Fruit fly (Drosophila melanogaster): ENCODE results near the gene CG7985.

CG7985 gene

dm6 chr3R:18242089-18242955 is 42.7 kb downstream of the CG7985 start, which contains the start of the genes CG7156 and 14-3-3epsilon (continued):
- peak; percentile 42 to 52 for TF ChIP-seq ss (GFP tag; optimal IDR thresholded peaks at IDR 0.05)
- TF ChIP-seq CG8319 (GFP tag; optimal IDR thresholded peaks at IDR 0.05), result no peak
- TF ChIP-seq spab (GFP tag; optimal IDR thresholded peaks at IDR 0.05), result no peak
- TF ChIP-seq net (GFP tag; optimal IDR thresholded peaks at IDR 0.05), result no peak
- 0 out of 3 replicates have a peak, but pooled peaks have one; percentile 31 for TF ChIP-seq CG6163 (GFP tag; IDR thresholded peaks at IDR 0.05)
- no peak for TF ChIP-seq dsx (GFP tag; optimal IDR thresholded peaks at IDR 0.05; ENCODE audit: poor library complexity, severe bottlenecking)
- TF ChIP-seq CG10669 (GFP tag; optimal IDR thresholded peaks at IDR 0.05), result no peak
- TF ChIP-seq fkh (GFP tag; optimal IDR thresholded peaks at IDR 0.05), result no peak
- TF ChIP-seq cyc (GFP tag; optimal IDR thresholded peaks at IDR 0.05), result peak; percentile 3
- no peak for TF ChIP-seq Sox102F (GFP tag; optimal IDR thresholded peaks at IDR 0.05)
- TF ChIP-seq Eip78C (GFP tag), result peak; percentile 77
- no peak for TF ChIP-seq vri (GFP tag; optimal IDR thresholded peaks at IDR 0.05)
- peak; percentile 32 for TF ChIP-seq CG3919 (GFP tag; optimal IDR thresholded peaks at IDR 0.05)
- TF ChIP-seq Hr4 (GFP tag; optimal IDR thresholded peaks at IDR 0.05), result no peak
- no peak for TF ChIP-seq Eip93F (GFP tag; optimal IDR thresholded peaks at IDR 0.05)
- TF ChIP-seq CG3032 (tag; optimal IDR thresholded peaks at IDR 0.05), result no peak
- peak; percentile 23 for TF ChIP-seq Eip75B (GFP tag; optimal IDR thresholded peaks at IDR 0.05)
- TF ChIP-seq Sox14 (GFP tag; optimal IDR thresholded peaks at IDR 0.05), result no peak
- peak; percentile 56 for TF ChIP-seq CG9139 (GFP tag; optimal IDR thresholded peaks at IDR 0.05)
- TF ChIP-seq CG10631 (GFP tag; optimal IDR thresholded peaks at IDR 0.05), result peak; percentile 5
- TF ChIP-seq fd59A (GFP tag; optimal IDR thresholded peaks at IDR 0.05), result no peak
- peak; percentile 18 for TF ChIP-seq CG8632 (GFP tag; optimal IDR thresholded peaks at IDR 0.05)
- TF ChIP-seq CG6854 (GFP tag; optimal IDR thresholded peaks at IDR 0.05), result peak; percentile 65
- TF ChIP-seq CG1621 (tag; optimal IDR thresholded peaks at IDR 0.05), result no peak
- TF ChIP-seq Hr38 (GFP tag; optimal IDR thresholded peaks at IDR 0.05), result no peak
- TF ChIP-seq Blimp-1 (GFP tag; optimal IDR thresholded peaks at IDR 0.05), result peak; percentile 10
- no peak for TF ChIP-seq CG6276 (GFP tag; optimal IDR thresholded peaks at IDR 0.05)
- peak; percentile 64 for TF ChIP-seq esn (GFP tag; optimal IDR thresholded peaks at IDR 0.05)
- TF ChIP-seq Gug (GFP tag; IDR thresholded peaks at IDR 0.05), result no peak

- TF ChIP-seq CG3919 (GFP tag; optimal IDR thresholded peaks at IDR 0.05), result no peak
- TF ChIP-seq CG32006 (GFP tag; optimal IDR thresholded peaks at IDR 0.05), result no peak
- TF ChIP-seq Eip93F (GFP tag; optimal IDR thresholded peaks at IDR 0.05), result no peak
- TF ChIP-seq dsx (GFP tag; optimal IDR thresholded peaks at IDR 0.05; ENCODE audit: poor library complexity, severe bottlenecking), result no peak
- no peak for TF ChIP-seq lz (GFP tag; optimal IDR thresholded peaks at IDR 0.05)
- TF ChIP-seq eg (GFP tag; IDR thresholded peaks at IDR 0.05), result 0 out of 3 replicates have a peak, but pooled peaks have one; percentile 5
- TF ChIP-seq CG6163 (GFP tag; IDR thresholded peaks at IDR 0.05), result peak; percentile 15; the same call in 1 of the 3 replicates
- TF ChIP-seq Eip78C (GFP tag), result peak; percentile 2
These were observed 43.3 kb downstream of the CG7985 start for dm6 chr3R:18243000-18243399.

dm6 chr3R:18243718-18244170 is 44.1 kb downstream of the CG7985 start:
- TF ChIP-seq fkh (GFP tag; optimal IDR thresholded peaks at IDR 0.05) (no peak), pdm3 (GFP tag; optimal IDR thresholded peaks at IDR 0.05) (peak; percentile 40), CG1621 (tag; optimal IDR thresholded peaks at IDR 0.05) (no peak), ss (GFP tag; optimal IDR thresholded peaks at IDR 0.05) (no peak), CG8632 (GFP tag; optimal IDR thresholded peaks at IDR 0.05) (peak; percentile 32), CG32006 (GFP tag; optimal IDR thresholded peaks at IDR 0.05) (no peak), CG6792 (GFP tag; optimal IDR thresholded peaks at IDR 0.05) (no peak), Sox14 (GFP tag; optimal IDR thresholded peaks at IDR 0.05) (no peak), CG7368 (GFP tag; optimal IDR thresholded peaks at IDR 0.05) (peak; percentile 31), CG34406 (GFP tag; optimal IDR thresholded peaks at IDR 0.05) (peak; percentile 10), esn (GFP tag; optimal IDR thresholded peaks at IDR 0.05) (peak; percentile 44), Eip78C (GFP tag) (peak; percentile 54), salr (GFP tag; optimal IDR thresholded peaks at IDR 0.05) (no peak), Ets96B (tag; optimal IDR thresholded peaks at IDR 0.05) (peak; percentile 10), Sox102F (GFP tag; optimal IDR thresholded peaks at IDR 0.05) (peak; percentile 29), svp (GFP tag) (no peak), CG6276 (GFP tag; optimal IDR thresholded peaks at IDR 0.05) (peak; percentile 15), Eip93F (GFP tag; optimal IDR thresholded peaks at IDR 0.05) (no peak), achi (GFP tag; optimal IDR thresholded peaks at IDR 0.05) (peak; percentile 56), Gug (GFP tag; IDR thresholded peaks at IDR 0.05) (0 out of 2 replicates have a peak, but pooled peaks have one; percentile 35), Hr38 (GFP tag; optimal IDR thresholded peaks at IDR 0.05) (no peak), dsx (GFP tag; optimal IDR thresholded peaks at IDR 0.05; ENCODE audit: poor library complexity, severe bottlenecking) (no peak), fd85E (GFP tag; optimal IDR thresholded peaks at IDR 0.05) (no peak), OdsH (GFP tag; optimal IDR thresholded peaks at IDR 0.05) (peak; percentile 41), net (GFP tag; optimal IDR thresholded peaks at IDR 0.05) (no peak), CG8319 (GFP tag; optimal IDR thresholded peaks at IDR 0.05) (no peak), Eip75B (GFP tag; optimal IDR thresholded peaks at IDR 0.05) (peak; percentile 14), Hr39 (GFP tag; optimal IDR thresholded peaks at IDR 0.05) (peak; percentile 39)

Data from whole organism, prepupa.